Worm (Caenorhabditis elegans) whole organism, late embryonic: ENCODE measurements around the gene madd-3.

Source experiments
- C08G9.2 ChIP-seq: sonication (generic microtip); optimal IDR thresholded peaks from 2 replicates; lab custom pipeline; 2016; ENCODE audit warnings: mild to moderate bottlenecking, missing genetic modification characterization, moderate library complexity, missing compliant biosample characterization
- ama-1 ChIP-seq: fragments of 150-350 bp; optimal IDR thresholded peaks from 2 replicates; lab custom pipeline; 2014
- ceh-14 ChIP-seq: sonication (generic microtip); optimal IDR thresholded peaks from 2 replicates; lab custom pipeline; 2016; ENCODE audit warnings: missing genotype, missing genetic modification characterization, missing compliant biosample characterization
- ceh-18 ChIP-seq: sonication (generic microtip); optimal IDR thresholded peaks from 2 replicates; lab custom pipeline; 2016; ENCODE audit warnings: missing genetic modification characterization, missing compliant biosample characterization
- ceh-2 ChIP-seq: sonication (generic microtip); optimal IDR thresholded peaks from 2 replicates; lab custom pipeline; 2016; ENCODE audit warnings: missing genotype, missing genetic modification characterization, missing compliant biosample characterization
- ceh-30 ChIP-seq: fragments of 150-350 bp; optimal IDR thresholded peaks from 2 replicates; lab custom pipeline; 2014; ENCODE audit warnings: missing biosample characterization, missing genetic modification characterization
- ceh-31 ChIP-seq: sonication (generic microtip); optimal IDR thresholded peaks from 2 replicates; lab custom pipeline; 2016; ENCODE audit warnings: missing genetic modification characterization, missing compliant biosample characterization
- ceh-34 ChIP-seq: sonication (generic microtip); optimal IDR thresholded peaks from 2 replicates; lab custom pipeline; 2016; ENCODE audit warnings: mild to moderate bottlenecking, missing genetic modification characterization, missing compliant biosample characterization
- ceh-45 ChIP-seq: fragments of 200-800 bp; sonication (Bioruptor generic); IDR thresholded peaks from 2 replicates; pipeline ENCODE4 v1.3.6; 2022; ENCODE audit warnings: missing genetic modification reagents, missing genetic modification characterization, missing compliant biosample characterization
- ceh-6 ChIP-seq: fragments of 200-800 bp; sonication (Bioruptor generic); optimal IDR thresholded peaks from 2 replicates; lab custom pipeline; 2018; ENCODE audit warnings: mild to moderate bottlenecking, missing genetic modification characterization, missing compliant biosample characterization
- dmd-4 ChIP-seq: sonication (generic microtip); optimal IDR thresholded peaks from 2 replicates; lab custom pipeline; 2016; ENCODE audit warnings: borderline replicate concordance, missing genetic modification characterization, missing compliant biosample characterization
- dve-1 ChIP-seq: sonication (generic microtip); optimal IDR thresholded peaks from 2 replicates; lab custom pipeline; 2017; ENCODE audit warnings: antibody characterized with exemption, mild to moderate bottlenecking, missing genetic modification characterization, missing compliant biosample characterization
- elt-2 ChIP-seq: sonication (generic microtip); optimal IDR thresholded peaks from 2 replicates; lab custom pipeline; 2016; ENCODE audit warnings: missing genetic modification reagents, missing genetic modification characterization, missing compliant biosample characterization
- ets-4 ChIP-seq: sonication (generic microtip); optimal IDR thresholded peaks from 2 replicates; lab custom pipeline; 2016; ENCODE audit warnings: missing genetic modification characterization, missing compliant biosample characterization
- hlh-15 ChIP-seq: sonication (generic microtip); optimal IDR thresholded peaks from 2 replicates; lab custom pipeline; 2016; ENCODE audit warnings: missing genetic modification characterization, missing compliant biosample characterization
- hlh-30 ChIP-seq: sonication (generic microtip); optimal IDR thresholded peaks from 2 replicates; lab custom pipeline; 2017; ENCODE audit warnings: antibody characterized with exemption, missing genetic modification characterization, missing compliant biosample characterization; ENCODE audit not compliant: insufficient read depth
- hlh-6 ChIP-seq: sonication (generic microtip); optimal IDR thresholded peaks from 2 replicates; lab custom pipeline; 2016; ENCODE audit warnings: missing genotype, missing genetic modification characterization, missing compliant biosample characterization
- hlh-8 ChIP-seq: sonication (generic microtip); optimal IDR thresholded peaks from 2 replicates; lab custom pipeline; 2016; ENCODE audit warnings: missing genotype, missing genetic modification characterization, missing compliant biosample characterization
- lim-6 ChIP-seq: sonication (generic microtip); optimal IDR thresholded peaks from 2 replicates; lab custom pipeline; 2016; ENCODE audit warnings: missing genetic modification characterization, missing compliant biosample characterization
- madf-2 ChIP-seq: sonication (generic microtip); optimal IDR thresholded peaks from 2 replicates; lab custom pipeline; 2017; ENCODE audit warnings: missing genetic modification characterization, missing compliant biosample characterization
- mec-3 ChIP-seq: sonication (generic microtip); optimal IDR thresholded peaks from 2 replicates; lab custom pipeline; 2016; ENCODE audit warnings: borderline replicate concordance, missing genetic modification characterization, missing compliant biosample characterization
- nfya-1 ChIP-seq: sonication (generic microtip); optimal IDR thresholded peaks from 2 replicates; lab custom pipeline; 2017; ENCODE audit warnings: missing genetic modification characterization, mild to moderate bottlenecking, missing compliant biosample characterization, antibody characterized with exemption, moderate library complexity
- nhr-11 ChIP-seq: fragments of 150-350 bp; optimal IDR thresholded peaks from 2 replicates; lab custom pipeline; 2014; ENCODE audit warnings: missing biosample characterization, missing genetic modification characterization
- nhr-232 ChIP-seq: sonication (generic microtip); optimal IDR thresholded peaks from 2 replicates; lab custom pipeline; 2016; ENCODE audit warnings: missing genetic modification characterization, missing compliant biosample characterization
- npax-4 ChIP-seq: sonication (generic microtip); optimal IDR thresholded peaks from 2 replicates; lab custom pipeline; 2016; ENCODE audit warnings: missing genetic modification characterization, missing compliant biosample characterization
- odd-2 ChIP-seq: sonication (generic microtip); optimal IDR thresholded peaks from 2 replicates; lab custom pipeline; 2017; ENCODE audit warnings: antibody characterized with exemption, mild to moderate bottlenecking, missing genetic modification characterization, missing compliant biosample characterization
- pag-3 ChIP-seq: sonication (generic microtip); optimal IDR thresholded peaks from 2 replicates; lab custom pipeline; 2016; ENCODE audit warnings: missing compliant biosample characterization, missing genetic modification characterization, borderline replicate concordance
- pat-9 ChIP-seq: fragments of 200-800 bp; sonication (Bioruptor generic); optimal IDR thresholded peaks from 2 replicates; lab custom pipeline; 2018; ENCODE audit warnings: mild to moderate bottlenecking, missing genetic modification characterization, moderate library complexity, missing compliant biosample characterization
- pax-1 ChIP-seq: fragments of 150-350 bp; optimal IDR thresholded peaks from 2 replicates; lab custom pipeline; 2014; ENCODE audit warnings: missing biosample characterization, missing genetic modification characterization
- pha-2 ChIP-seq: sonication (generic microtip); optimal IDR thresholded peaks from 2 replicates; lab custom pipeline; 2017; ENCODE audit warnings: mild to moderate bottlenecking, missing genetic modification characterization, missing compliant biosample characterization
- ref-2 ChIP-seq: sonication (generic microtip); optimal IDR thresholded peaks from 2 replicates; lab custom pipeline; 2016; ENCODE audit warnings: missing genetic modification characterization, missing compliant biosample characterization
- rnt-1 ChIP-seq: sonication (generic microtip); optimal IDR thresholded peaks from 2 replicates; lab custom pipeline; 2016; ENCODE audit warnings: missing genetic modification characterization, missing compliant biosample characterization
- sdc-2 ChIP-seq: sonication (generic microtip); optimal IDR thresholded peaks from 2 replicates; lab custom pipeline; 2016; ENCODE audit warnings: missing genotype, missing genetic modification characterization, missing compliant biosample characterization
- tbx-2 ChIP-seq: sonication (generic microtip); optimal IDR thresholded peaks from 2 replicates; lab custom pipeline; 2016; ENCODE audit warnings: missing genetic modification characterization, missing compliant biosample characterization

The madd-3 gene

ce11 chrX:14335220-14335619, 38.8 kb upstream of the madd-3 start, which contains the start of gene K04G11.1:
K04G11.1 (plus strand) TSS chrX:14335520.
- TF ChIP-seq ceh-2 (tag; lab: Kevin White, UChicago) (no peak), elt-2 (tag; lab: Kevin White, UChicago) (no peak), ceh-45 (GFP tag; lab: Robert Waterston, UW) (no peak), ceh-30 (no peak), hlh-8 (tag; lab: Kevin White, UChicago) (no peak), dmd-4 (tag; lab: Kevin White, UChicago) (no peak), dve-1 (tag; lab: Kevin White, UChicago) (no peak), ceh-31 (no peak), rnt-1 (tag; lab: Kevin White, UChicago) (no peak), pha-2 (tag; lab: Kevin White, UChicago) (no peak)

ce11 chrX:14334151-14334550, 37.7 kb upstream of the madd-3 start:
- TF ChIP-seq sdc-2 (tag; lab: Kevin White, UChicago) (peak; percentile 12), hlh-6 (no peak), ceh-34 (tag; lab: Kevin White, UChicago) (peak; percentile 3), nfya-1 (tag; lab: Kevin White, UChicago) (peak; percentile 6), ceh-6 (GFP tag; lab: Kevin White, UChicago) (no peak), ceh-14 (tag; lab: Kevin White, UChicago) (no peak)
- TF ChIP-seq, all 69 proteins: peak for 3

ce11 chrX:14329348-14329747, 32.9 kb upstream of the madd-3 start:
- TF ChIP-seq pag-3 (tag; lab: Kevin White, UChicago): no peak
- peak; percentile 44 for TF ChIP-seq ceh-31

ce11 chrX:14327398-14327797, 30.9 kb upstream of the madd-3 start, which contains the start of gene C11H1.7:
C11H1.7 (plus strand) TSS chrX:14327409.
- TF ChIP-seq ceh-2 (tag; lab: Kevin White, UChicago) (no peak), ceh-31 (no peak), pag-3 (tag; lab: Kevin White, UChicago) (no peak), hlh-15 (tag; lab: Kevin White, UChicago) (no peak), pat-9 (tag; lab: Kevin White, UChicago) (no peak), hlh-8 (tag; lab: Kevin White, UChicago) (no peak), tbx-2 (tag; lab: Kevin White, UChicago) (no peak), ets-4 (tag; lab: Kevin White, UChicago) (no peak), hlh-30 (tag; lab: Kevin White, UChicago) (no peak), odd-2 (no peak), ama-1 (no peak), pha-2 (tag; lab: Kevin White, UChicago) (no peak)

- TF ChIP-seq odd-2 (no peak), ceh-14 (tag; lab: Kevin White, UChicago) (no peak), C08G9.2 (tag; lab: Kevin White, UChicago) (no peak), npax-4 (tag; lab: Kevin White, UChicago) (no peak), ets-4 (tag; lab: Kevin White, UChicago) (no peak), nhr-11 (tag; lab: Kevin White, UChicago) (no peak), ceh-18 (tag; lab: Kevin White, UChicago) (no peak), ref-2 (tag; lab: Kevin White, UChicago) (no peak), mec-3 (tag; lab: Kevin White, UChicago) (no peak), pax-1 (tag; lab: Kevin White, UChicago) (no peak), pat-9 (tag; lab: Kevin White, UChicago) (no peak), madf-2 (tag; lab: Kevin White, UChicago) (no peak), nhr-232 (tag; lab: Kevin White, UChicago) (no peak), lim-6 (tag; lab: Kevin White, UChicago) (no peak), dve-1 (tag; lab: Kevin White, UChicago) (no peak), ceh-6 (GFP tag; lab: Kevin White, UChicago) (no peak)
These were observed 30.1 kb upstream of the madd-3 start for ce11 chrX:14326578-14326977.
